Worm (Caenorhabditis elegans) whole organism, L4/young adult: ENCODE results near the gene cmk-1.

Experiments
- W03F9.2 ChIP-seq: fragments of 150-350 bp; optimal IDR thresholded peaks from 2 replicates; lab custom pipeline; 2014; ENCODE audit warnings: missing biosample characterization, missing genetic modification characterization
- dao-5 ChIP-seq: sonication (generic microtip); optimal IDR thresholded peaks from 2 replicates; lab custom pipeline; 2016; ENCODE audit warnings: missing genotype, missing genetic modification characterization, moderate library complexity, missing compliant biosample characterization
- him-1 ChIP-seq: sonication (generic microtip); optimal IDR thresholded peaks from 2 replicates; lab custom pipeline; 2016; ENCODE audit warnings: missing genotype, missing genetic modification reagents, missing genetic modification characterization, missing compliant biosample characterization

The cmk-1 gene

ce11 chrIV:1860965-1861364 is 36.7 kb downstream of the cmk-1 start:
- TF ChIP-seq him-1 (tag; lab: Kevin White, UChicago): no peak
- TF ChIP-seq W03F9.2 (tag; lab: Kevin White, UChicago): no peak
- no peak for TF ChIP-seq dao-5

- TF ChIP-seq W03F9.2 (tag; lab: Kevin White, UChicago): no peak
- no peak for TF ChIP-seq dao-5
- TF ChIP-seq him-1 (tag; lab: Kevin White, UChicago): no peak
Observed at ce11 chrIV:1862655-1863054, 38.4 kb downstream of the cmk-1 start.

- TF ChIP-seq W03F9.2 (tag; lab: Kevin White, UChicago) (no peak), dao-5 (no peak), him-1 (tag; lab: Kevin White, UChicago) (no peak)
Observed at ce11 chrIV:1866863-1867262, 42.6 kb downstream of the cmk-1 start.

ce11 chrIV:1867915-1868619 is 43.8 kb downstream of the cmk-1 start:
- TF ChIP-seq him-1 (tag; lab: Kevin White, UChicago): no peak
- no peak for TF ChIP-seq W03F9.2 (tag; lab: Kevin White, UChicago)
- TF ChIP-seq dao-5: no peak

- no peak for TF ChIP-seq dao-5
Observed at ce11 chrIV:1868981-1869380, 44.7 kb downstream of the cmk-1 start.

DNA sequence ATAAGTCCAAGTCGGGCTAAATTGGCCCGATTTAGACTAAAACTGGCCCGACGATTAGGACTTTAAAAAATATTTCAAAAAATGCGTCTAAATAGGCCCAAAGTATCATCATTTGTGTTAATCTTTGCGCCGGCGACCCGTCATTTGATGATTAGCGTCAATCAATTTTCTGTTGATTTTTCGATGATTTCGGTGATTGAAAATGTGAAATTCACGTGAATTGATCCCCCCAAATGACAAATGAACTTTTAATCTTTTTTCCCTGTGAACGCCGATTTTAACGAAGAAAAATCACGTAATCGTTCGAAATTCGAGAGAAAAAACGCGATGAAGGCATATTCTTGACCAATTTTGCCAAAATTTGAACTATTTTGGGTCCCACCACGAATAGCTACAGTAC is 47.8 kb downstream of the cmk-1 start:
- TF ChIP-seq dao-5 (no peak), W03F9.2 (tag; lab: Kevin White, UChicago) (no peak), him-1 (tag; lab: Kevin White, UChicago) (no peak)

- no peak for TF ChIP-seq dao-5
- TF ChIP-seq him-1 (tag; lab: Kevin White, UChicago): no peak
- TF ChIP-seq W03F9.2 (tag; lab: Kevin White, UChicago): no peak
Observed at ce11 chrIV:1878501-1878900, 54.2 kb downstream of the cmk-1 start.
